Fruit fly (Drosophila melanogaster): ENCODE measurements around the gene gzl.

gzl gene

DNA sequence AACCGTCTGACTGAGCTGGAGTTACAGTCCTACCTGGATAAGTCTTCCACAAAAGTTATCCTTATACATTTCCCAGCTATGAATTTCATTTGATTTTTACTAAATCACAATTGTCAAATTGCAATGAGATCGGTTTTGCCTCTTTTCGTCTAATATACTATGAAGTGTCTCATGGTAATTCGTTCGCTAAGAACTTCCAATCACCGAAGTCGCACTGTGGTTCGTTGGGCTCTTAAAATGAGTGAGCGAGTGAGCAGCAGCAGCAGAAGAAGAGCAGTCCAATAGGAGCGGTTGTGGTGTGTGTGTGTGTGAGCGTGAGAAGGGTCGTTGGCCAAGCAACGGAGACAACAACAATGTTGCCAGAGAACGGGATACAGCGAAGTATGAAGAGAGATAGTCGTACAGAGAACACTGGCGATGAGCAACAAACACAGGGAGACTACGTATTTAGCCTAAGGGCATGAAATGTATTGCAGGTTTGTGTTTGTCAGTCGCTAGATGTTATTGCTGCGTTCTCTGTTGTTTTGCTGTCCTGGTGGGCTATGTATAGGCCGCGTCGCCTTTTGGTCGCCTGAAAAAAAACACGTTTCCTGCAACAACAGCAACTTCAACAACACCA is 41.4 kb downstream of the gzl start (continued):
- peak; percentile 93 for TF ChIP-seq Meics (GFP tag; optimal IDR thresholded peaks at IDR 0.05)
- TF ChIP-seq cg (GFP tag; optimal IDR thresholded peaks at IDR 0.05): peak; percentile 76
- TF ChIP-seq CG14667 (GFP tag; IDR thresholded peaks at IDR 0.05): peak; percentile 88
- no peak for TF ChIP-seq pan (optimal IDR thresholded peaks at IDR 0.05)
- TF ChIP-seq pan (GFP tag; optimal IDR thresholded peaks at IDR 0.05 in 1 of 2, IDR thresholded peaks at IDR 0.05 in 1 of 2): peak in 1 of 2 experiments; percentile 95
- peak; percentile 85 for TF ChIP-seq Aef1 (GFP tag; IDR thresholded peaks at IDR 0.05)
- no peak for TF ChIP-seq fru (optimal IDR thresholded peaks at IDR 0.05)
- peak; percentile 50 for TF ChIP-seq YL-1 (GFP tag; optimal IDR thresholded peaks at IDR 0.05)
- peak; percentile 93 for TF ChIP-seq NfI (GFP tag; optimal IDR thresholded peaks at IDR 0.05)
- TF ChIP-seq gsb (GFP tag; IDR thresholded peaks at IDR 0.05): peak; percentile 73
- TF ChIP-seq Dbx (GFP tag; IDR thresholded peaks at IDR 0.05): peak; percentile 87
- peak; percentile 91 for TF ChIP-seq bcd (GFP tag; optimal IDR thresholded peaks at IDR 0.05)
- peak; percentile 85 for TF ChIP-seq CG31441 (GFP tag; IDR thresholded peaks at IDR 0.05)
- peak; percentile 83 for TF ChIP-seq CG4854 (GFP tag; optimal IDR thresholded peaks at IDR 0.05)
- TF ChIP-seq CG17385 (GFP tag; optimal IDR thresholded peaks at IDR 0.05): peak; percentile 91
- peak; percentile 86 for TF ChIP-seq CG3163 (GFP tag; optimal IDR thresholded peaks at IDR 0.05)
- TF ChIP-seq Med (GFP tag): peak; percentile 99
- TF ChIP-seq CrebB (tag; optimal IDR thresholded peaks at IDR 0.05): peak; percentile 91
- peak; percentile 94 for TF ChIP-seq CG13624 (GFP tag; optimal IDR thresholded peaks at IDR 0.05)
- TF ChIP-seq CG9932 (GFP tag; IDR thresholded peaks at IDR 0.05): peak; percentile 89
- peak; percentile 70; the same call in 2 of the 3 replicates for TF ChIP-seq CG11560 (tag; IDR thresholded peaks at IDR 0.05)
- no peak for TF ChIP-seq Tbp (GFP tag; optimal IDR thresholded peaks at IDR 0.05)
- TF ChIP-seq Taf1 (GFP tag; IDR thresholded peaks at IDR 0.05): peak; percentile 76
- peak; percentile 44 for TF ChIP-seq CG17186 (GFP tag; optimal IDR thresholded peaks at IDR 0.05)
- peak; percentile 84 for TF ChIP-seq CG32772 (GFP tag; IDR thresholded peaks at IDR 0.05)
- TF ChIP-seq CG7839 (tag; optimal IDR thresholded peaks at IDR 0.05): peak; percentile 93
- peak; percentile 76 for TF ChIP-seq CG12744 (GFP tag; optimal IDR thresholded peaks at IDR 0.05)
- peak; percentile 87 for TF ChIP-seq CG11456 (GFP tag; IDR thresholded peaks at IDR 0.05)
- TF ChIP-seq Lim3 (GFP tag; IDR thresholded peaks at IDR 0.05): peak; percentile 53; the same call in 1 of the 2 replicates
- TF ChIP-seq CG6689 (GFP tag; IDR thresholded peaks at IDR 0.05): peak; percentile 91
- peak; percentile 72 for TF ChIP-seq slou (GFP tag; optimal IDR thresholded peaks at IDR 0.05)
- TF ChIP-seq ase (GFP tag; IDR thresholded peaks at IDR 0.05): peak; percentile 76
- TF ChIP-seq lov (optimal IDR thresholded peaks at IDR 0.05): no peak
- TF ChIP-seq lov (GFP tag; IDR thresholded peaks at IDR 0.05): peak; percentile 86
- peak; percentile 65 for TF ChIP-seq Adf1 (GFP tag; IDR thresholded peaks at IDR 0.05)
- TF ChIP-seq kay (GFP tag; optimal IDR thresholded peaks at IDR 0.05): peak; percentile 87
- peak; percentile 88 for TF ChIP-seq CG8290 (GFP tag; optimal IDR thresholded peaks at IDR 0.05)
- TF ChIP-seq CG8290 (tag; optimal IDR thresholded peaks at IDR 0.05): peak; percentile 48 to 97
- peak; percentile 48; the same call in 1 of the 2 replicates for TF ChIP-seq ham (GFP tag; IDR thresholded peaks at IDR 0.05)
- TF ChIP-seq sima (GFP tag; optimal IDR thresholded peaks at IDR 0.05): peak; percentile 45
- TF ChIP-seq chn (GFP tag; optimal IDR thresholded peaks at IDR 0.05): peak; percentile 94
- peak; percentile 88 for TF ChIP-seq CG6854 (GFP tag; optimal IDR thresholded peaks at IDR 0.05)
- TF ChIP-seq jigr1 (GFP tag; IDR thresholded peaks at IDR 0.05): peak; percentile 67; the same call in 2 of the 3 replicates
- TF ChIP-seq Ets97D (GFP tag; optimal IDR thresholded peaks at IDR 0.05): peak; percentile 72
- TF ChIP-seq CG3847 (GFP tag; IDR thresholded peaks at IDR 0.05): peak; percentile 85
- peak; percentile 78 for TF ChIP-seq CG2202 (tag; optimal IDR thresholded peaks at IDR 0.05)
- no peak; the same call in 2 of the 3 replicates for TF ChIP-seq mld (GFP tag; IDR thresholded peaks at IDR 0.05; ENCODE audit: partially characterized antibody)
- no peak for TF ChIP-seq Dp (GFP tag; optimal IDR thresholded peaks at IDR 0.05)
- peak; percentile 82 for TF ChIP-seq ab (GFP tag; optimal IDR thresholded peaks at IDR 0.05)
- TF ChIP-seq CG15696 (tag; optimal IDR thresholded peaks at IDR 0.05): peak; percentile 81
- TF ChIP-seq CG8281 (tag; optimal IDR thresholded peaks at IDR 0.05): peak; percentile 67
- TF ChIP-seq CG3281 (GFP tag; optimal IDR thresholded peaks at IDR 0.05): peak; percentile 90
